Worm (Caenorhabditis elegans) whole organism, early embryonic: ENCODE results near the gene unc-44.

Experiments
- B0310.2 ChIP-seq: sonication (generic microtip); optimal IDR thresholded peaks from 2 replicates; lab custom pipeline; 2016; ENCODE audit warnings: mild to moderate bottlenecking, missing genetic modification characterization, missing compliant biosample characterization
- F13C5.2 ChIP-seq: sonication (generic microtip); optimal IDR thresholded peaks from 2 replicates; lab custom pipeline; 2017; ENCODE audit warnings: mild to moderate bottlenecking, missing genetic modification characterization, inconsistent platforms, missing compliant biosample characterization
- aly-1 ChIP-seq: sonication (generic microtip); optimal IDR thresholded peaks from 2 replicates; lab custom pipeline; 2016; ENCODE audit warnings: missing genetic modification characterization, missing compliant biosample characterization
- ama-1 ChIP-seq: fragments of 150-350 bp; optimal IDR thresholded peaks from 2 replicates; lab custom pipeline; 2014
- ceh-13 ChIP-seq: fragments of 200-800 bp; sonication (Bioruptor generic); optimal IDR thresholded peaks from 2 replicates; lab custom pipeline; 2018; ENCODE audit warnings: mild to moderate bottlenecking, missing genetic modification characterization, missing compliant biosample characterization
- ceh-36 ChIP-seq: sonication (generic microtip); optimal IDR thresholded peaks from 2 replicates; lab custom pipeline; 2016; ENCODE audit warnings: missing genetic modification characterization, inconsistent platforms, missing compliant biosample characterization
- ets-7 ChIP-seq: sonication (generic microtip); optimal IDR thresholded peaks from 2 replicates; lab custom pipeline; 2016; ENCODE audit warnings: missing genotype, missing genetic modification characterization, missing compliant biosample characterization
- flt-1 ChIP-seq: fragments of 200-800 bp; sonication (Bioruptor generic); IDR thresholded peaks from 2 replicates; pipeline ENCODE4 v1.3.6; 2022; ENCODE audit warnings: missing genetic modification characterization, missing compliant biosample characterization
- hmbx-1 ChIP-seq: sonication (generic microtip); optimal IDR thresholded peaks from 2 replicates; lab custom pipeline; 2016; ENCODE audit warnings: mild to moderate bottlenecking, missing genetic modification characterization, missing compliant biosample characterization
- hmg-4 ChIP-seq: fragments of 200-800 bp; sonication (Bioruptor generic); optimal IDR thresholded peaks from 2 replicates; lab custom pipeline; 2018; ENCODE audit warnings: mild to moderate bottlenecking, missing genetic modification characterization, missing compliant biosample characterization
- hnd-1 ChIP-seq: sonication (generic microtip); optimal IDR thresholded peaks from 2 replicates; lab custom pipeline; 2016; ENCODE audit warnings: missing genetic modification characterization, missing compliant biosample characterization
- pes-1 ChIP-seq: fragments of 200-800 bp; sonication (Bioruptor generic); IDR thresholded peaks from 2 replicates; pipeline ENCODE4 v1.3.6; 2022; ENCODE audit warnings: missing genetic modification reagents, missing genetic modification characterization, missing compliant biosample characterization
- scrt-1 ChIP-seq: fragments of 200-800 bp; sonication (Bioruptor generic); IDR thresholded peaks from 2 replicates; pipeline ENCODE4 v1.3.6; 2022; ENCODE audit warnings: missing genetic modification characterization, missing compliant biosample characterization
- sea-1 ChIP-seq: fragments of 200-800 bp; sonication (Bioruptor generic); conservative IDR thresholded peaks from 2 replicates; pipeline ENCODE4 v1.3.6; 2022; ENCODE audit warnings: missing genetic modification characterization, missing compliant biosample characterization
- tbx-11 ChIP-seq: fragments of 200-800 bp; sonication (Bioruptor generic); IDR thresholded peaks from 2 replicates; pipeline ENCODE4 v1.3.6; 2022; ENCODE audit warnings: missing genetic modification characterization, missing compliant biosample characterization
- tbx-37 ChIP-seq: fragments of 200-800 bp; sonication (Bioruptor generic); conservative IDR thresholded peaks from 2 replicates; pipeline ENCODE4 v1.3.6; 2022; ENCODE audit warnings: missing genetic modification reagents, missing genetic modification characterization, missing compliant biosample characterization
- tra-4 ChIP-seq: sonication (generic microtip); optimal IDR thresholded peaks from 2 replicates; lab custom pipeline; 2017; ENCODE audit warnings: missing genetic modification characterization, missing compliant biosample characterization

unc-44 gene

DNA sequence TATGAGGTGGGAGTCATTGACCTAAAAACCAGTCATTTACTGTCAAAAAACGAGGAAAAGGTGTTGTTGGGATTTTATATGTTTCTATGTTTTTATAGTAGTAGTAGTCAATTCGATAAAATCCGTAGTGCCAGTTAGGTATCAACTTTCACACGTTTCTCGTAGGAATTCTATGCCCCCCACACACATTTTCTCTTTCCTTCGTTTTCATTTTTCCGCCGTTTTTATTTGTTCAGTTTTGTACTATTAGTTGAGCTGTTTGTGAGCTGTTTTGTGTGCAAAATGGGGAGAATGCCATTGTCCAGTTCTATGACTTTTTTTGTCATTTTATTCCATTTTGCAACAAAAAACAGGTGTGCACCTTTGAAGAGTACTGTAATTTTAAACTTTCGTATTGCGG lies 26.6 kb upstream of the unc-44 start:
- TF ChIP-seq hmg-4 (GFP tag; lab: Kevin White, UChicago), result no peak
- TF ChIP-seq ceh-13 (GFP tag; lab: Kevin White, UChicago), result no peak
- no peak for TF ChIP-seq hmbx-1 (tag; lab: Kevin White, UChicago)
- TF ChIP-seq pes-1 (GFP tag; lab: Robert Waterston, UW), result no peak
- no peak for TF ChIP-seq ets-7 (tag; lab: Kevin White, UChicago)
- no peak for TF ChIP-seq tra-4 (tag; lab: Kevin White, UChicago)
- TF ChIP-seq sea-1, result no peak
- no peak for TF ChIP-seq aly-1 (tag; lab: Kevin White, UChicago)

DNA sequence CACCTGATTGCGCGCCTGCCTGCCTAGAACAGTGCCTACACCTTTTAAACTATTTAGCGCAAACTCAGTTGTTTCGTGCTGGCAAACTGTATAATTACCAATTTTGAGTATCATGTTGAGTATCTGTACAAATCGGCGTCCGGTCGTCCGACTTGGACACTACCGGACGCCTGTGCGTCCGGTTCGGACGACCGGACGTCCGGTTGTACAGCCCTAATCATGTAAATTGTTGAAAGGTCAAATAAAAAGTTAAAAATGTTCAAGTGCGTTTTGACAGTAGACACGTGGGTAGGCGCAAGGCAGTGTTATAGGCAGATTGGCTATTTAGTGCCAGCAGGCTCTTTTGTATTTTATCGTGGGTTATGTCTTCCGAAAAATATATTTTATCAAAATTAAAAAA lies 25.4 kb upstream of the unc-44 start:
- TF ChIP-seq ets-7 (tag; lab: Kevin White, UChicago) (no peak), ceh-36 (tag; lab: Kevin White, UChicago) (no peak), tbx-37 (GFP tag; lab: Robert Waterston, UW) (no peak), hnd-1 (no peak), aly-1 (tag; lab: Kevin White, UChicago) (no peak), ceh-13 (GFP tag; lab: Kevin White, UChicago) (no peak), tra-4 (tag; lab: Kevin White, UChicago) (no peak), hmbx-1 (tag; lab: Kevin White, UChicago) (no peak), scrt-1 (GFP tag; lab: Robert Waterston, UW) (no peak), ama-1 (lab: Kevin White, UChicago) (no peak), flt-1 (GFP tag; lab: Robert Waterston, UW) (no peak), sea-1 (no peak), pes-1 (GFP tag; lab: Robert Waterston, UW) (no peak)

- TF ChIP-seq tbx-37 (GFP tag; lab: Robert Waterston, UW) (no peak), B0310.2 (no peak), hmg-4 (GFP tag; lab: Kevin White, UChicago) (no peak), tra-4 (tag; lab: Kevin White, UChicago) (no peak), pes-1 (GFP tag; lab: Robert Waterston, UW) (no peak), aly-1 (tag; lab: Kevin White, UChicago) (no peak), ets-7 (tag; lab: Kevin White, UChicago) (no peak), ceh-36 (tag; lab: Kevin White, UChicago) (no peak), sea-1 (no peak), tbx-11 (GFP tag; lab: Robert Waterston, UW) (no peak), F13C5.2 (tag; lab: Kevin White, UChicago) (no peak)
Observed at ce11 chrIV:5952966-5953365, 22.4 kb upstream of the unc-44 start.

ce11 chrIV:5954743-5955142 lies 20.6 kb upstream of the unc-44 start:
- no peak for TF ChIP-seq ama-1 (lab: Kevin White, UChicago)
- TF ChIP-seq sea-1, result no peak
- no peak for TF ChIP-seq F13C5.2 (tag; lab: Kevin White, UChicago)
- no peak for TF ChIP-seq ets-7 (tag; lab: Kevin White, UChicago)
- TF ChIP-seq tra-4 (tag; lab: Kevin White, UChicago), result no peak
- no peak for TF ChIP-seq B0310.2
- no peak for TF ChIP-seq ceh-13 (GFP tag; lab: Kevin White, UChicago)
- no peak for TF ChIP-seq tbx-11 (GFP tag; lab: Robert Waterston, UW)
- no peak for TF ChIP-seq flt-1 (GFP tag; lab: Robert Waterston, UW)

ce11 chrIV:5959951-5960350 lies 15.4 kb upstream of the unc-44 start:
- TF ChIP-seq ceh-36 (tag; lab: Kevin White, UChicago) (no peak), ets-7 (tag; lab: Kevin White, UChicago) (no peak), hnd-1 (no peak), aly-1 (tag; lab: Kevin White, UChicago) (no peak), tbx-37 (GFP tag; lab: Robert Waterston, UW) (no peak), B0310.2 (no peak), hmg-4 (GFP tag; lab: Kevin White, UChicago) (no peak), pes-1 (GFP tag; lab: Robert Waterston, UW) (no peak), tbx-11 (GFP tag; lab: Robert Waterston, UW) (no peak), hmbx-1 (tag; lab: Kevin White, UChicago) (no peak), sea-1 (no peak), flt-1 (GFP tag; lab: Robert Waterston, UW) (no peak), ama-1 (lab: Kevin White, UChicago) (no peak), ceh-13 (GFP tag; lab: Kevin White, UChicago) (no peak), tra-4 (tag; lab: Kevin White, UChicago) (no peak), F13C5.2 (tag; lab: Kevin White, UChicago) (no peak), scrt-1 (GFP tag; lab: Robert Waterston, UW) (no peak)

- TF ChIP-seq tbx-11 (GFP tag; lab: Robert Waterston, UW) (no peak), hnd-1 (no peak), hmg-4 (GFP tag; lab: Kevin White, UChicago) (no peak), ama-1 (lab: Kevin White, UChicago) (no peak), sea-1 (no peak), ets-7 (tag; lab: Kevin White, UChicago) (no peak), flt-1 (GFP tag; lab: Robert Waterston, UW) (no peak), F13C5.2 (tag; lab: Kevin White, UChicago) (no peak), hmbx-1 (tag; lab: Kevin White, UChicago) (no peak), scrt-1 (GFP tag; lab: Robert Waterston, UW) (no peak), B0310.2 (no peak), tra-4 (tag; lab: Kevin White, UChicago) (no peak), ceh-36 (tag; lab: Kevin White, UChicago) (no peak), tbx-37 (GFP tag; lab: Robert Waterston, UW) (no peak), aly-1 (tag; lab: Kevin White, UChicago) (no peak), pes-1 (GFP tag; lab: Robert Waterston, UW) (no peak), ceh-13 (GFP tag; lab: Kevin White, UChicago) (no peak)
Observed at ce11 chrIV:5962219-5962945, 13.0 kb upstream of the unc-44 start, which contains the start of gene K02B2.6. TSS of gene K02B2.6 (minus strand) at chrIV:5962269.
